Fruit fly (Drosophila melanogaster): ENCODE measurements around the gene CanA1.

The CanA1 gene

DNA sequence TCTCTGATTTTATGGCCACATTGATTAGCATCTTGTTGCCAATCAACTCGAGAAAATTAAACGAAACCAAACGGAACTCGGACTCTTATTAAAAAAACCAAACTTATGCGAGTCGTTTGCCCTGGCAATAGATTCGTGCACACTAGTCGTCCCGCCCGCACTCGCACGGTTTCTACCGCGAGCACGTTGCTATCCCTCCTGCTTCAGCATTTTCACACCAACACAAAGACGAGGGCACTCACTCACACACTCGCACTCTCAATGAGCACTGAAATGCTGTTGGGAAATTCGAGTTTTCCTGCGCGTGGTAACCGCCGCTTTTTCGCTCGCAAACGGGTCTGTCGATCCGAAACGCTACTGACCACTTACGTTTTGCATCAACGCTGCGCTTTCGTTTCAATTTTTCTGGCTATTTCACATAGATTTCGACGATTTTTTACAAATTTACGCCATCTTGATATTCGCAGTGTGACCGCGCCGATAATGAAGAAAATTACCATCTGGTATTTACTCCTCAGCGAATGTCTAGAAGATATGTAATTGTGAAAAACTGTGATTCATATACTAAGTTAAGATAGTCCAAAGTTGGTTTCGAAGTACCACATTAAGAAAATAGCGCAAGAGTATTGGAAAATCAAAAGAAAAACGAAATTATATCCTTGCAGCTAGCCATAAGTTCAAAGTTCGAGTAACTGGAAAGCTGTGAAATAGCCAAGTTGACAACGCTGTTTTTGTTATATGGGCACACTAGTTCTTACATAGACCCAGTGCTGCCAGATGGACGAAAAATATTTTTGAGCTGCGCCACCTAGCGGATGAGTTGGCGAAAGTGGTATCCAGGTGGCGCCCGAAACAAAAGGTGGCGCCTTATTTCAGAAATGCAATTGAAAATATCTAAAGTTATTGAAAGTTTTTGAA, 21.8 kb downstream of the CanA1 start, which contains the start of gene dco (continued):
- TF ChIP-seq CG17359 (tag; optimal IDR thresholded peaks at IDR 0.05) (peak; percentile 84), Hr39 (optimal IDR thresholded peaks at IDR 0.05) (no peak), CG4854 (GFP tag; optimal IDR thresholded peaks at IDR 0.05) (peak; percentile 67), Meics (GFP tag; optimal IDR thresholded peaks at IDR 0.05) (peak; percentile 81), B-H2 (GFP tag; optimal IDR thresholded peaks at IDR 0.05) (peak; percentile 63), HmgD (GFP tag; optimal IDR thresholded peaks at IDR 0.05) (peak; percentile 22), zen2 (GFP tag; IDR thresholded peaks at IDR 0.05; ENCODE audit: partially characterized antibody) (no peak), CG9876 (GFP tag; optimal IDR thresholded peaks at IDR 0.05) (peak; percentile 91), CG18619 (GFP tag; optimal IDR thresholded peaks at IDR 0.05) (peak; percentile 56), inv (GFP tag; IDR thresholded peaks at IDR 0.05; ENCODE audit: partially characterized antibody) (0 out of 2 replicates have a peak, but pooled peaks have one; percentile 25), sisA (GFP tag; IDR thresholded peaks at IDR 0.05) (peak; percentile 95), CG10959 (GFP tag; IDR thresholded peaks at IDR 0.05) (peak; percentile 82), bigmax (GFP tag; optimal IDR thresholded peaks at IDR 0.05) (peak; percentile 42), CG11456 (GFP tag; IDR thresholded peaks at IDR 0.05) (peak; percentile 99), Abd-B (GFP tag; optimal IDR thresholded peaks at IDR 0.05) (peak; percentile 43), sima (GFP tag; optimal IDR thresholded peaks at IDR 0.05) (no peak), Elba2 (GFP tag; optimal IDR thresholded peaks at IDR 0.05) (peak; percentile 24), CG6654 (GFP tag; optimal IDR thresholded peaks at IDR 0.05) (peak; percentile 21), Ets65A (GFP tag) (peak; percentile 99), Hmr (GFP tag; optimal IDR thresholded peaks at IDR 0.05) (peak; percentile 83), HLHmδ (GFP tag; optimal IDR thresholded peaks at IDR 0.05) (peak; percentile 70), al (GFP tag; IDR thresholded peaks at IDR 0.05) (peak; percentile 62), CG2116 (GFP tag; optimal IDR thresholded peaks at IDR 0.05) (peak; percentile 36), GATAe (GFP tag; conservative IDR thresholded peaks at IDR 0.05) (no peak), fu2 (GFP tag; optimal IDR thresholded peaks at IDR 0.05) (peak; percentile 14), ems (GFP tag; optimal IDR thresholded peaks at IDR 0.05) (peak; percentile 42), CG5245 (GFP tag; optimal IDR thresholded peaks at IDR 0.05) (peak; percentile 94), trh (GFP tag; optimal IDR thresholded peaks at IDR 0.05) (peak; percentile 24), Ptx1 (GFP tag; IDR thresholded peaks at IDR 0.05) (peak; percentile 92), sna (GFP tag; IDR thresholded peaks at IDR 0.05; ENCODE audit: partially characterized antibody) (no peak), bab2 (GFP tag; optimal IDR thresholded peaks at IDR 0.05) (peak; percentile 92), her (GFP tag; optimal IDR thresholded peaks at IDR 0.05) (peak; percentile 29), luna (GFP tag; optimal IDR thresholded peaks at IDR 0.05) (peak; percentile 26), NfI (GFP tag; optimal IDR thresholded peaks at IDR 0.05) (peak; percentile 75), CG13775 (GFP tag; optimal IDR thresholded peaks at IDR 0.05) (no peak), CG6272 (GFP tag; IDR thresholded peaks at IDR 0.05) (peak; percentile 53), Awh (GFP tag; IDR thresholded peaks at IDR 0.05) (peak; percentile 65), Ada2b (GFP tag; IDR thresholded peaks at IDR 0.05) (peak; percentile 75), NC2β (GFP tag; optimal IDR thresholded peaks at IDR 0.05) (peak; percentile 46), Gsc (GFP tag; IDR thresholded peaks at IDR 0.05) (peak; percentile 69), CG16779 (GFP tag; IDR thresholded peaks at IDR 0.05) (0 out of 2 replicates have a peak, but pooled peaks have one; percentile 41), CG6689 (GFP tag; IDR thresholded peaks at IDR 0.05) (peak; percentile 61), cwo (GFP tag; optimal IDR thresholded peaks at IDR 0.05) (no peak), Myb (GFP tag; optimal IDR thresholded peaks at IDR 0.05) (peak; percentile 58), tio (GFP tag; optimal IDR thresholded peaks at IDR 0.05) (peak; percentile 66), CG13894 (tag; optimal IDR thresholded peaks at IDR 0.05) (peak; percentile 44), Bteb2 (GFP tag; optimal IDR thresholded peaks at IDR 0.05) (no peak), stc (GFP tag; IDR thresholded peaks at IDR 0.05) (peak; percentile 28; the same call in 1 of the 2 replicates), fd96Cb (tag; optimal IDR thresholded peaks at IDR 0.05) (peak; percentile 59)

All from whole organism, embryonic.